Worm (Caenorhabditis elegans): ENCODE results near the gene K10D11.7.
A peak's percentile ranks its signal among the peaks of the same experiment; 100 is the strongest.

K10D11.7 gene

ce11 chrIV:13036835-13037234 lies 41.0 kb upstream of the K10D11.7 start:
- TF ChIP-seq gei-8 (GFP tag; optimal IDR thresholded peaks at IDR 0.05), result no peak

DNA sequence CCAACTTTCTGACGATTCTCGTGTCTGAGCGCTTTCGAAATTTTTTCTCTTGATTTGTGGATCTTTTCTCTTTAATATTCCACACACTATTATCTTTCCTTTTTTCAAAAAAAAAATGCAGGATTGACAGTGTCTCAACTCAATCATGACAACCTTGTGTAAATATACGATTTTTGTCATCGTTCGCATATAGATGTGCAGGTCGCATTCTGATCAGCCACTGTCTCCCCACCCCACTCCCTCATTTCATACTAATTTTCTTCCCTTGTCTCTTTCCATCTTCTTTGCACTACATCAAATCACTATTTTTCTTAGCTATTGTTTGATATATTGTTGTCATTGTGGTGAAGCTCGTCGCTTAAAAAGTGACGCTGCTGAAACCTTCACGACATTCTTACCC lies 39.5 kb upstream of the K10D11.7 start:
- TF ChIP-seq Y105C5A.15 (GFP tag; IDR thresholded peaks at IDR 0.05) (peak; percentile 7; the same call in 1 of the 2 replicates), dmd-8 (GFP tag; IDR thresholded peaks at IDR 0.05) (peak; percentile 19; the same call in 1 of the 2 replicates), nhr-111 (GFP tag; optimal IDR thresholded peaks at IDR 0.05) (peak; percentile 40), nhr-42 (GFP tag; IDR thresholded peaks at IDR 0.05) (no peak), lin-38 (GFP tag; IDR thresholded peaks at IDR 0.05) (0 out of 2 replicates have a peak, but pooled peaks have one; percentile 22), spr-1 (tag; optimal IDR thresholded peaks at IDR 0.05) (no peak), spr-3 (GFP tag; optimal IDR thresholded peaks at IDR 0.05) (peak; percentile 44), ama-1 (optimal IDR thresholded peaks at IDR 0.05) (no peak), F49E8.2 (tag; optimal IDR thresholded peaks at IDR 0.05; ENCODE audit: borderline replicate concordance) (no peak), F44E2.7 (GFP tag; IDR thresholded peaks at IDR 0.05) (0 out of 2 replicates have a peak, but pooled peaks have one; percentile 41)

ce11 chrIV:13033516-13033915 lies 37.7 kb upstream of the K10D11.7 start:
- no peak for TF ChIP-seq snpc-4 (tag; optimal IDR thresholded peaks at IDR 0.05)
- TF ChIP-seq set-16 (GFP tag; IDR thresholded peaks at IDR 0.05), result peak; percentile 52

- peak; percentile 61 for TF ChIP-seq dve-1 (tag; optimal IDR thresholded peaks at IDR 0.05; ENCODE audit: insufficient read depth)
- no peak for TF ChIP-seq lin-29 (GFP tag; IDR thresholded peaks at IDR 0.05)
- TF ChIP-seq mdl-1 (tag; optimal IDR thresholded peaks at IDR 0.05), result peak in 1 of 2 experiments; percentile 12
- peak; percentile 48 for TF ChIP-seq hlh-30 (tag; optimal IDR thresholded peaks at IDR 0.05; ENCODE audit: insufficient read depth)
- TF ChIP-seq hlh-11 (tag; optimal IDR thresholded peaks at IDR 0.05), result peak; percentile 28
- TF ChIP-seq aha-1 (tag), result peak; percentile 70
- TF ChIP-seq ama-1 (optimal IDR thresholded peaks at IDR 0.05), result no peak
- TF ChIP-seq nhr-41 (GFP tag; IDR thresholded peaks at IDR 0.05), result no peak
- no peak for TF ChIP-seq hmg-1.1 (GFP tag; IDR thresholded peaks at IDR 0.05)
- TF ChIP-seq daf-16 (GFP tag; optimal IDR thresholded peaks at IDR 0.05), result no peak
- TF ChIP-seq daf-16 (tag; optimal IDR thresholded peaks at IDR 0.05), result peak; percentile 56
- peak; percentile 28 for TF ChIP-seq pqm-1 (tag; optimal IDR thresholded peaks at IDR 0.05)
- peak; percentile 21 for TF ChIP-seq nhr-28 (tag; optimal IDR thresholded peaks at IDR 0.05)
- TF ChIP-seq unc-62 (GFP tag; optimal IDR thresholded peaks at IDR 0.05 in 1 of 2), result peak in 1 of 2 experiments; percentile 10
- no peak for TF ChIP-seq unc-62 (tag; optimal IDR thresholded peaks at IDR 0.05)
These were observed 36.4 kb upstream of the K10D11.7 start for ce11 chrIV:13032153-13032552.

DNA sequence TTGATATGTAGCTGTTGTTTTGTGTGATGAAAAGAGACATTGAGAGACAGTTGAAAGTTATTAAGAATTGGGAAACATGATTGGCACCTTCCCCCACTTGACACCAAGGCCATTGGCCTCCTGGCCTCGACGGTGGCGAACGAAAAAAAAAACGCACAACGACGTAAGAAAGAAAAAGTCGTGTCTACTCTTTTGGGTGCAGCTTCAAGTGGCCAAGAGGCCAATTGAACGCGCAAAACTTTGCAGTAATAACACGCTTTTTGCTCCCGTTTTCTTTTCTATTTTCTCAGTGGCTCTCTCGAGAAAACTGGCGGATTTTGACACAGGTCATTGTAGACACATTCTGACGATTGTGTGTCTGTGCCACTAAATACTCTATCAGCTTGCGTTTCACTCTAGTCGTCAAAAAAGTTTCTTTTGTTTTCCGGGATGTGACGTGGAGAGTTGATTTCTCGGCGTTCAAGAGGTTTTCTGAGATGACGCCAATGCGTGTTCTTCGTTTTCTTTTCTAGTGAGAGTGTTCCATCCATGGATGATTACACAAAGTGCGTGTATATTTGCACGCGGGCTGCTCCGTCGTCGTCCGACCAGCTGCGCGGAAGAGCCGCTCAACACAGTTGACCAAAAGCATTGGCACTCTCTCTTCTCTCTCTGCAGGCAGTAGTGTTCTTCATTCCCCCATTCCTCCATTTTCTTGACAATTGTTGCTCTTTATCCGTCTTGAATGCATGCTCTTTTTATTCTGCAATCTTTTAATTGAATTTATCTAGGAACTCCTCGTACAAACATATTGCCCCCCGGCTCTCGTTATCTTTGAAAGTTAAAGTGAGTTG lies 34.9 kb upstream of the K10D11.7 start:
- TF ChIP-seq fos-1 (tag; optimal IDR thresholded peaks at IDR 0.05) (no peak), hlh-11 (tag; optimal IDR thresholded peaks at IDR 0.05) (peak; percentile 29), lin-15B (tag; optimal IDR thresholded peaks at IDR 0.05) (no peak), hmg-1.1 (GFP tag; IDR thresholded peaks at IDR 0.05) (no peak), mes-2 (tag; optimal IDR thresholded peaks at IDR 0.05; ENCODE audit: poor library complexity, severe bottlenecking) (no peak), ceh-20 (GFP tag; IDR thresholded peaks at IDR 0.05) (no peak), daf-16 (GFP tag; optimal IDR thresholded peaks at IDR 0.05) (no peak), daf-16 (tag; optimal IDR thresholded peaks at IDR 0.05) (no peak), rbr-2 (tag; optimal IDR thresholded peaks at IDR 0.05) (no peak), R02D3.7 (tag; optimal IDR thresholded peaks at IDR 0.05) (no peak), spr-3 (GFP tag; optimal IDR thresholded peaks at IDR 0.05) (no peak), lin-29 (GFP tag; IDR thresholded peaks at IDR 0.05) (no peak), ceh-82 (tag; optimal IDR thresholded peaks at IDR 0.05) (no peak), F26F4.8 (GFP tag; conservative IDR thresholded peaks at IDR 0.05) (no peak), mxl-3 (GFP tag; optimal IDR thresholded peaks at IDR 0.05) (no peak), aha-1 (tag) (peak; percentile 52), hlh-30 (tag; optimal IDR thresholded peaks at IDR 0.05; ENCODE audit: insufficient read depth) (no peak), nhr-25 (tag; optimal IDR thresholded peaks at IDR 0.05; ENCODE audit: borderline replicate concordance, insufficient read depth) (peak; percentile 52), lim-7 (GFP tag; IDR thresholded peaks at IDR 0.05) (no peak), nhr-28 (tag; optimal IDR thresholded peaks at IDR 0.05) (peak; percentile 6), nhr-6 (tag; optimal IDR thresholded peaks at IDR 0.05) (no peak), nhr-77 (tag; optimal IDR thresholded peaks at IDR 0.05) (no peak), dve-1 (tag; optimal IDR thresholded peaks at IDR 0.05; ENCODE audit: insufficient read depth) (no peak), lin-13 (GFP tag; optimal IDR thresholded peaks at IDR 0.05) (no peak), vab-7 (GFP tag; IDR thresholded peaks at IDR 0.05) (no peak)
